Worm (Caenorhabditis elegans): ENCODE results near the gene fbxa-69.
"Not testable (repeated sequence)": the region's sequence is repeated elsewhere in the genome, so short reads cannot be mapped to it uniquely, and the experiment has no call there.

Gene fbxa-69

ce11 chrV:15809543-15809942 is 6.2 kb downstream of the fbxa-69 start, which contains the start of gene srsx-36:
TSS of gene srsx-36 (minus strand) at chrV:15809643.
- TF ChIP-seq mml-1 (tag; optimal IDR thresholded peaks at IDR 0.05) (no peak), elt-2 (tag; optimal IDR thresholded peaks at IDR 0.05) (no peak), unc-39 (tag; optimal IDR thresholded peaks at IDR 0.05) (no peak), unc-62 (GFP tag; optimal IDR thresholded peaks at IDR 0.05) (no peak), nhr-76 (tag; optimal IDR thresholded peaks at IDR 0.05) (no peak), pqm-1 (tag; optimal IDR thresholded peaks at IDR 0.05) (no peak), nhr-12 (tag; optimal IDR thresholded peaks at IDR 0.05) (no peak), aly-2 (tag; optimal IDR thresholded peaks at IDR 0.05) (no peak), ama-1 (optimal IDR thresholded peaks at IDR 0.05) (no peak), elt-1 (tag; optimal IDR thresholded peaks at IDR 0.05) (no peak), snpc-4 (tag; optimal IDR thresholded peaks at IDR 0.05) (no peak), nhr-23 (tag; optimal IDR thresholded peaks at IDR 0.05) (no peak), nhr-11 (tag; optimal IDR thresholded peaks at IDR 0.05) (no peak), jun-1 (tag; optimal IDR thresholded peaks at IDR 0.05) (no peak), lin-15B (tag; optimal IDR thresholded peaks at IDR 0.05) (no peak), nhr-77 (tag; optimal IDR thresholded peaks at IDR 0.05) (no peak), daf-12 (tag; optimal IDR thresholded peaks at IDR 0.05) (no peak), elt-3 (tag; optimal IDR thresholded peaks at IDR 0.05) (no peak), nhr-43 (tag; optimal IDR thresholded peaks at IDR 0.05; ENCODE audit: poor library complexity, severe bottlenecking) (no peak), ztf-4 (tag; optimal IDR thresholded peaks at IDR 0.05) (no peak)

DNA sequence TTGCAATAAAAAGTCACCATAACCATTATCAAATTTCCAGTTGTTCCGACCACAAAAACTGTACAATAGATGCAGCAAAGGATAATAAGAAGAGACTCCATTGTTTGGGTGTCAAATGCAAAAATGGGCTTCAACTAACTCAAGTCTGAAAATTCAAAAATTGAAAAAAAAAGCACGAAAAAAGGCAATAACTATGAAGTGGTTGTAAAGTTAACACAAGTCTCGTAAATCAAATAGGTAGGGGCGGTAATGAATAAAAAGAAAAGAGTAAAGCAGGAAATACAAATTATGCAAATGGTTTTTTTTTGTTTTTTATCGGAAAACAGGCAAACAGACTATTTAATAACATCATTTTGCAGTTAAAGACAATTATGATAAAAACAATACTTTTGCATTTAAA is 8.4 kb downstream of the fbxa-69 start, which contains the start of gene srsx-38:
TSS of gene srsx-38 (minus strand) at position 101 of the 400 bp plus-strand sequence.
- not testable (repeated sequence) for TF ChIP-seq nhr-12, mdl-1, nhr-76 (tag; optimal IDR thresholded peaks at IDR 0.05)

DNA sequence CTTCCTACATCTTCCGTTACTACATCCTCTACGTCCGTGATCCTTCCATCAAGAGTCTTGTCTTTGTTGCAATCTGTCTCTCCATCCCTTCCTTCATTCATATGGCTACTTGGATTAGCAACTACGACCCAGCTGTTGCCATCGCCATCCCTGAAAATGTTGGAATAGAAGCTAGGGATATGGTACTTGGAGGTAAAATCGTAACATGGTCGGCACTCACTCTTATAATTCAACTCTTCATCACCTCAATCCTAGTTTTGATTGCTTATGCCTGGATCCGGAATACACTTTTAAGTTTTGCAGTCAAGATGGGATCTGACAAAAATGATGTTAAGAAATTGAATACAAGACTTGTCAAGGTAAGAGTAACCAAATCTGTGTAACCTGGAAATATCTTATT is 12.0 kb downstream of the fbxa-69 start, which contains the start of gene T26E4.18:
TSS of gene T26E4.18 (minus strand) at position 101 of the 400 bp plus-strand sequence.
- not testable (repeated sequence) for TF ChIP-seq elt-1, nhr-77, elt-2 (tag; optimal IDR thresholded peaks at IDR 0.05)

DNA sequence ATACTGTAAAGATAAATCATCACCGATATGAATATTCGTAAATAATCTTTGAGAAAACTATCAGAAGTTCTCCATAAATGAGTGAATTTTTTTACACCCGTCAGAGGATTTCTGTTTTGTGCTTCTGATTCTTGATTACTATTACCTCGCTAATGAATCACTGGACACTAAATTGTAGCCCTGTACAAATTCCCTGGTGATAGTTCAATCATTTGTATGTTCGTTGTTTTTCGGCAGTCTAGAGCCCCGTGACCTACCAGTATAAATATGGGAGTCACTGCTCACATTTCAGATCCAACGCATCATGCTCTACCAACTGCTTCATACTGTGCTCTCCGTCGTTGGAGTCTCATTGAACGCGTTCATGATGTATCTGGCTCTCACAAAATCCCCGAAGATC is 12.7 kb downstream of the fbxa-69 start, which contains the start of gene srd-27:
TSS of gene srd-27 (plus strand) at position 301 of the 400 bp plus-strand sequence.
- TF ChIP-seq nhr-77, elt-3, hmg-11 (tag; optimal IDR thresholded peaks at IDR 0.05): not testable (repeated sequence)

DNA sequence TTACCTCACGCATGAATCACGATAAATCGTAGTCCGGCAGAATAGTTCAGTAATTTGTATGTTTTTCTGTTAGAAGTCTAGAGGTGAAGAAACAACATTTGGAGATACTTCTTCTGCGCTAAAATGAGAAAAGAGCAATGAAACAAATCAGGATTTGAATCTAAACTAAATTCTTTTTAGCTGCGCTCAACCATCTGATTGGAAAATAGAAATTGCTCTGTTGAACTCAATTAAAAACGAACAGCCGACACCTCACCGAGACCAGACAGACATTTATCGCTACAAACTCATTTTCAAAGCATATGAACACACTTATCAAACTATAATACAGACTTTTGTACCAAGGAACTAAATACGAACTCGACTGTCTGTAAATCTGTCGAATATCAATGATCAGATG is 13.1 kb downstream of the fbxa-69 start, which contains the start of gene T26E4.9:
TSS of gene T26E4.9 (minus strand) at position 101 of the 400 bp plus-strand sequence.
- not testable (repeated sequence) for TF ChIP-seq ZK546.5 (tag; optimal IDR thresholded peaks at IDR 0.05); tbx-2 (tag; optimal IDR thresholded peaks at IDR 0.05); ama-1 (optimal IDR thresholded peaks at IDR 0.05)

DNA sequence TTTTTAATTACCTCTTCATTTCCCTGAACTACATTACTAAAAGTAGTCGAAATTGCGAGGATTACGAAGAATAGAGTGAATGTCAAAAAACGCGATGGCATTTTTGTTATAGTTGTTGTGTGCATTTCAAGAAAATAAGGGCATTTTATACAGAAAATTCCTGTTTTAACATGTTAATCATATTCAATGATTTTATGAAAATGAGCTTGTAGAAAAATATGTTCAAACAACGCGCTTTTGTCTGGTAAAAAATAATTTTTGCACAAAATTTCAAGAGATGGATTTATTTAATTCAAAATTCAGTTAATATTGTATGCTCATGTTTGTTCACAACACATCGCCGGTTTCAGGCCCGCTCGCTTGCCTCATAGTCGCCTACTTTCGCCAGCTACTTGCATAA is 17.7 kb downstream of the fbxa-69 start, which contains the start of gene T26E4.10:
TSS of gene T26E4.10 (minus strand) at position 101 of the 400 bp plus-strand sequence.
- TF ChIP-seq ceh-16 (tag; optimal IDR thresholded peaks at IDR 0.05) (no peak), mdl-1 (tag; optimal IDR thresholded peaks at IDR 0.05) (no peak), unc-62 (GFP tag; optimal IDR thresholded peaks at IDR 0.05) (no peak), egl-5 (tag; optimal IDR thresholded peaks at IDR 0.05) (no peak), nhr-67 (tag; optimal IDR thresholded peaks at IDR 0.05) (no peak), nhr-12 (tag; optimal IDR thresholded peaks at IDR 0.05) (no peak)

ce11 chrV:15796087-15796486 is 19.7 kb downstream of the fbxa-69 start, which contains the start of gene nhr-223:
TSS of gene nhr-223 (plus strand) at chrV:15796387.
- no peak for TF ChIP-seq nhr-43 (tag; optimal IDR thresholded peaks at IDR 0.05; ENCODE audit: poor library complexity, severe bottlenecking)
- no peak for TF ChIP-seq ceh-82 (tag; optimal IDR thresholded peaks at IDR 0.05)
- TF ChIP-seq elt-1 (tag; optimal IDR thresholded peaks at IDR 0.05), result no peak
- no peak for TF ChIP-seq nhr-67 (tag; optimal IDR thresholded peaks at IDR 0.05)
- TF ChIP-seq unc-39 (tag; optimal IDR thresholded peaks at IDR 0.05), result no peak
- TF ChIP-seq daf-12 (tag; optimal IDR thresholded peaks at IDR 0.05), result no peak
- TF ChIP-seq ceh-9 (tag; optimal IDR thresholded peaks at IDR 0.05), result no peak
- no peak for TF ChIP-seq nhr-23 (tag; optimal IDR thresholded peaks at IDR 0.05)
- TF ChIP-seq snpc-4 (tag; optimal IDR thresholded peaks at IDR 0.05), result no peak
- no peak for TF ChIP-seq skn-1 (tag; optimal IDR thresholded peaks at IDR 0.05)
- no peak for TF ChIP-seq nhr-237 (tag; optimal IDR thresholded peaks at IDR 0.05)
- no peak for TF ChIP-seq fkh-10 (GFP tag; optimal IDR thresholded peaks at IDR 0.05)
- no peak for TF ChIP-seq mml-1 (tag; optimal IDR thresholded peaks at IDR 0.05)
- no peak for TF ChIP-seq aly-2 (tag; optimal IDR thresholded peaks at IDR 0.05)
